Fruit fly (Drosophila melanogaster) whole organism, embryonic: ENCODE data around the gene CG32388.

Source experiments
- Abd-B ChIP-seq: fragments of 200-800 bp; sonication (Bioruptor generic); optimal IDR thresholded peaks from 2 replicates; lab custom pipeline; 2018; ENCODE audit warnings: missing biosample characterization, mild to moderate bottlenecking, missing genetic modification characterization, moderate library complexity
- Bgb ChIP-seq: fragments of 200-800 bp; sonication (Bioruptor generic); IDR thresholded peaks from 2 replicates; pipeline ENCODE4 v1.3.6; 2022; ENCODE audit warnings: missing biosample characterization, missing genetic modification characterization; ENCODE audit not compliant: partially characterized antibody
- CG10959 ChIP-seq: fragments of 200-800 bp; sonication (Bioruptor generic); IDR thresholded peaks from 2 replicates; pipeline ENCODE4 v1.3.6; 2022; ENCODE audit warnings: missing biosample characterization, missing genetic modification characterization
- CG1233 ChIP-seq: fragments of 200-800 bp; sonication (Bioruptor generic); optimal IDR thresholded peaks from 4 replicates; lab custom pipeline; 2018; ENCODE audit warnings: missing biosample characterization, mild to moderate bottlenecking, missing genetic modification characterization
- CG14667 ChIP-seq: fragments of 200-800 bp; sonication (Bioruptor generic); IDR thresholded peaks from 2 replicates; pipeline ENCODE4 v1.3.6; 2022; ENCODE audit warnings: missing biosample characterization, missing genetic modification characterization
- CG1647 ChIP-seq: fragments of 200-800 bp; sonication (Bioruptor generic); optimal IDR thresholded peaks from 3 replicates; lab custom pipeline; 2016; ENCODE audit warnings: missing biosample characterization, missing genetic modification characterization
- CG16779 ChIP-seq: fragments of 200-800 bp; sonication (Bioruptor generic); IDR thresholded peaks from 2 replicates; pipeline ENCODE4 v1.3.6; 2022; ENCODE audit warnings: missing biosample characterization, missing genetic modification characterization
- CG16813 ChIP-seq: fragments of 200-800 bp; sonication (Bioruptor generic); IDR thresholded peaks from 3 replicates; pipeline ENCODE4 v1.3.6; 2022; ENCODE audit warnings: missing biosample characterization, missing genetic modification characterization; ENCODE audit not compliant: partially characterized antibody
- CG16815 ChIP-seq: fragments of 200-800 bp; sonication (Bioruptor generic); optimal IDR thresholded peaks from 3 replicates; lab custom pipeline; 2017; ENCODE audit warnings: missing biosample characterization, mild to moderate bottlenecking, missing genetic modification characterization
- CG31388 ChIP-seq: fragments of 200-800 bp; sonication (Bioruptor generic); optimal IDR thresholded peaks from 2 replicates; lab custom pipeline; 2016; ENCODE audit warnings: missing biosample characterization, missing genetic modification characterization
- CG31441 ChIP-seq: fragments of 200-800 bp; sonication (Bioruptor generic); IDR thresholded peaks from 2 replicates; pipeline ENCODE4 v1.3.6; 2022; ENCODE audit warnings: missing biosample characterization, missing genetic modification characterization
- CG32532 ChIP-seq: fragments of 200-800 bp; sonication (Bioruptor generic); IDR thresholded peaks from 2 replicates; pipeline ENCODE4 v1.3.6; 2022; ENCODE audit warnings: missing biosample characterization, missing genetic modification characterization
- CG42726 ChIP-seq: fragments of 200-800 bp; sonication (Bioruptor generic); IDR thresholded peaks from 2 replicates; pipeline ENCODE4 v1.3.6; 2022; ENCODE audit warnings: missing biosample characterization, missing genetic modification characterization; ENCODE audit not compliant: partially characterized antibody
- CG43689 ChIP-seq: fragments of 200-800 bp; sonication (Bioruptor generic); IDR thresholded peaks from 2 replicates; pipeline ENCODE4 v1.3.6; 2022; ENCODE audit warnings: missing biosample characterization, missing genetic modification characterization
- CG7963 ChIP-seq: fragments of 200-800 bp; sonication (Bioruptor generic); IDR thresholded peaks from 3 replicates; pipeline ENCODE4 v1.3.6; 2022; ENCODE audit warnings: missing biosample characterization, missing genetic modification characterization; ENCODE audit not compliant: partially characterized antibody
- CG8478 ChIP-seq: fragments of >200 bp; optimal IDR thresholded peaks from 2 replicates; lab custom pipeline; 2018
- Dad ChIP-seq: fragments of 200-800 bp; sonication (Bioruptor generic); optimal IDR thresholded peaks from 3 replicates; lab custom pipeline; 2016; ENCODE audit warnings: missing biosample characterization, missing genetic modification characterization
- Dip2 ChIP-seq: fragments of 200-800 bp; sonication (Bioruptor generic); IDR thresholded peaks from 2 replicates; pipeline ENCODE4 v1.3.6; 2022; ENCODE audit warnings: missing biosample characterization, missing genetic modification characterization
- Ets65A ChIP-seq: fragments of 200-800 bp; sonication (Bioruptor generic); peaks from one replicate; lab custom pipeline; 2016; ENCODE audit warnings: missing biosample characterization, missing genetic modification characterization
- Hey ChIP-seq: fragments of 200-800 bp; sonication (Bioruptor generic); optimal IDR thresholded peaks from 3 replicates; lab custom pipeline; 2018; ENCODE audit warnings: missing biosample characterization, mild to moderate bottlenecking, missing genetic modification characterization
- Hmr ChIP-seq: fragments of 200-800 bp; sonication (Bioruptor generic); optimal IDR thresholded peaks from 3 replicates; lab custom pipeline; 2017; ENCODE audit warnings: mild to moderate bottlenecking, missing biosample characterization, missing genetic modification reagents, missing genetic modification characterization
- Hmx ChIP-seq: fragments of 200-800 bp; sonication (Bioruptor generic); optimal IDR thresholded peaks from 2 replicates; lab custom pipeline; 2016; ENCODE audit warnings: missing biosample characterization, missing genetic modification characterization
- Jarid2 ChIP-seq: fragments of 200-800 bp; sonication (Bioruptor generic); optimal IDR thresholded peaks from 3 replicates; lab custom pipeline; 2017; ENCODE audit warnings: mild to moderate bottlenecking, missing biosample characterization, missing genetic modification reagents, missing genetic modification characterization
- Kr ChIP-seq: fragments of 200-800 bp; sonication (Bioruptor generic); optimal IDR thresholded peaks from 2 replicates; lab custom pipeline; 2017; ENCODE audit warnings: missing biosample characterization, mild to moderate bottlenecking, missing genetic modification characterization
- Lpt ChIP-seq: fragments of >200 bp; optimal IDR thresholded peaks from 2 replicates; lab custom pipeline; 2018; ENCODE audit warnings: missing biosample characterization, missing genetic modification characterization
- Med ChIP-seq: fragments of 200-800 bp; sonication (Bioruptor generic); peaks from one replicate; lab custom pipeline; 2016; ENCODE audit warnings: missing biosample characterization, missing genetic modification characterization, mild to moderate bottlenecking, inconsistent platforms, moderate library complexity
- NfI ChIP-seq: fragments of 200-800 bp; sonication (Bioruptor generic); optimal IDR thresholded peaks from 3 replicates; lab custom pipeline; 2018; ENCODE audit warnings: missing biosample characterization, mild to moderate bottlenecking, missing genetic modification characterization, moderate library complexity
- Sry-δ ChIP-seq: fragments of 200-800 bp; sonication (Bioruptor generic); optimal IDR thresholded peaks from 2 replicates; lab custom pipeline; 2016; ENCODE audit warnings: missing biosample characterization, missing genetic modification characterization
- Vsx1 ChIP-seq: fragments of 200-800 bp; sonication (Bioruptor generic); optimal IDR thresholded peaks from 2 replicates; lab custom pipeline; 2017; ENCODE audit warnings: missing biosample characterization, mild to moderate bottlenecking, missing genetic modification characterization, missing genetic modification reagents
- amos ChIP-seq: fragments of 200-800 bp; sonication (Bioruptor generic); IDR thresholded peaks from 2 replicates; pipeline ENCODE4 v1.3.6; 2022; ENCODE audit warnings: missing biosample characterization, missing genetic modification characterization; ENCODE audit not compliant: partially characterized antibody
- bowl ChIP-seq: fragments of 200-800 bp; sonication (Bioruptor generic); IDR thresholded peaks from 2 replicates; pipeline ENCODE4 v1.3.6; 2022; ENCODE audit warnings: missing biosample characterization, missing genetic modification characterization
- btn ChIP-seq: fragments of 200-800 bp; sonication (Bioruptor generic); optimal IDR thresholded peaks from 2 replicates; lab custom pipeline; 2016; ENCODE audit warnings: missing biosample characterization, missing genetic modification characterization
- cg ChIP-seq: fragments of 200-800 bp; sonication (Bioruptor generic); optimal IDR thresholded peaks from 3 replicates; lab custom pipeline; 2019; ENCODE audit warnings: missing biosample characterization, mild to moderate bottlenecking, missing genetic modification characterization, moderate library complexity
- gcm2 ChIP-seq: fragments of 200-800 bp; sonication (Bioruptor generic); optimal IDR thresholded peaks from 2 replicates; lab custom pipeline; 2016; ENCODE audit warnings: missing biosample characterization, missing genetic modification characterization
- gsb-n ChIP-seq: fragments of 200-800 bp; sonication (Bioruptor generic); optimal IDR thresholded peaks from 3 replicates; lab custom pipeline; 2018; ENCODE audit warnings: missing biosample characterization, mild to moderate bottlenecking, missing genetic modification characterization
- hb ChIP-seq: fragments of 200-800 bp; sonication (Bioruptor generic); IDR thresholded peaks from 3 replicates; pipeline ENCODE4 v1.3.6; 2022; ENCODE audit warnings: missing biosample characterization, missing genetic modification characterization; ENCODE audit not compliant: partially characterized antibody
- lov ChIP-seq, 2 experiments: fragments of 200-800 bp in 1 of 2; fragments of >200 bp in 1 of 2; sonication (Bioruptor generic) in 1 of 2; IDR thresholded peaks in 1 of 2; optimal IDR thresholded peaks in 1 of 2; 2 replicates in 1 of 2; 3 replicates in 1 of 2; pipeline versions ENCODE4 v1.3.6 to Lab custom; 2017 to 2022; ENCODE audit warnings: missing biosample characterization in 1 of 2, missing genetic modification characterization in 1 of 2
- mld ChIP-seq: fragments of 200-800 bp; sonication (Bioruptor generic); IDR thresholded peaks from 3 replicates; pipeline ENCODE4 v1.3.6; 2022; ENCODE audit warnings: missing biosample characterization, missing genetic modification characterization; ENCODE audit not compliant: partially characterized antibody
- pfk ChIP-seq: fragments of 200-800 bp; sonication (Bioruptor generic); optimal IDR thresholded peaks from 2 replicates; lab custom pipeline; 2018; ENCODE audit warnings: missing biosample characterization, mild to moderate bottlenecking, missing genetic modification characterization, moderate library complexity
- prd ChIP-seq, 3 experiments: fragments of >200 bp in 2 of 3; fragments of 200-800 bp in 1 of 3; sonication (Bioruptor generic) in 1 of 3; optimal IDR thresholded peaks in 2 of 3; IDR thresholded peaks in 1 of 3; 2 replicates in 2 of 3; 3 replicates in 1 of 3; pipeline versions ENCODE4 v1.3.6 to Lab custom; 2017 to 2022; ENCODE audit warnings: missing biosample characterization in 1 of 3, missing genetic modification characterization in 1 of 3
- vvl ChIP-seq: fragments of 200-800 bp; sonication (Bioruptor generic); IDR thresholded peaks from 2 replicates; pipeline ENCODE4 v1.3.6; 2022; ENCODE audit warnings: missing biosample characterization, missing genetic modification characterization
- wdn ChIP-seq: fragments of 200-800 bp; sonication (Bioruptor generic); IDR thresholded peaks from 2 replicates; pipeline ENCODE4 v1.3.6; 2022; ENCODE audit warnings: missing biosample characterization, missing genetic modification characterization
- zfh1 ChIP-seq: fragments of 200-800 bp; sonication (Bioruptor generic); IDR thresholded peaks from 3 replicates; pipeline ENCODE4 v1.3.6; 2022; ENCODE audit warnings: missing biosample characterization, missing genetic modification characterization

Gene CG32388

dm6 chr3L:6955254-6956229 is 28.8 kb downstream of the CG32388 start, which contains the start of the genes CG10077 and CG9948 (continued):
- TF ChIP-seq CG14667 (GFP tag; lab: Robert Waterston, UW), result peak; percentile 88
- TF ChIP-seq hb (GFP tag; lab: Robert Waterston, UW), result peak; percentile 78; the same call in 2 of the 3 replicates
- no peak for TF ChIP-seq Hey (tag; lab: Kevin White, UChicago)
- peak; percentile 64 for TF ChIP-seq CG43689 (GFP tag; lab: Robert Waterston, UW)
- peak; percentile 96 for TF ChIP-seq vvl (GFP tag; lab: Robert Waterston, UW)
- no peak for TF ChIP-seq Lpt
- TF ChIP-seq Jarid2 (GFP tag; lab: Kevin White, UChicago), result peak; percentile 47
- TF ChIP-seq lov (optimal IDR thresholded peaks at IDR 0.05; lab: Kevin White, UChicago), result no peak
- peak; percentile 46; the same call in 1 of the 3 replicates for TF ChIP-seq lov (GFP tag; IDR thresholded peaks at IDR 0.05; lab: Robert Waterston, UW)
- peak; percentile 85 for TF ChIP-seq gsb-n (tag; lab: Kevin White, UChicago)

dm6 chr3L:6947188-6947971 is 37.0 kb downstream of the CG32388 start:
- TF ChIP-seq CG16813 (GFP tag; lab: Robert Waterston, UW) (0 out of 3 replicates have a peak, but pooled peaks have one; percentile 15), Sry-δ (GFP tag; lab: Kevin White, UChicago) (no peak), Vsx1 (GFP tag; lab: Kevin White, UChicago) (no peak), gcm2 (GFP tag; lab: Kevin White, UChicago) (no peak), Bgb (GFP tag; lab: Robert Waterston, UW) (no peak), CG1233 (GFP tag; lab: Kevin White, UChicago) (no peak), Dad (GFP tag; lab: Kevin White, UChicago) (no peak), Abd-B (no peak), prd (optimal IDR thresholded peaks at IDR 0.05; lab: Kevin White, UChicago) (no peak), prd (GFP tag; IDR thresholded peaks at IDR 0.05; lab: Robert Waterston, UW) (0 out of 3 replicates have a peak, but pooled peaks have one; percentile 8), NfI (no peak), Med (GFP tag; lab: Kevin White, UChicago) (peak; percentile 52), CG16779 (GFP tag; lab: Robert Waterston, UW) (0 out of 2 replicates have a peak, but pooled peaks have one; percentile 29), pfk (no peak), Hey (tag; lab: Kevin White, UChicago) (no peak), CG31388 (no peak), Hmx (GFP tag; lab: Kevin White, UChicago) (no peak), CG8478 (lab: Kevin White, UChicago) (peak; percentile 51), Ets65A (GFP tag; lab: Kevin White, UChicago) (peak; percentile 57), mld (GFP tag; lab: Robert Waterston, UW) (no peak), Dip2 (GFP tag; lab: Robert Waterston, UW) (no peak), CG31441 (GFP tag; lab: Robert Waterston, UW) (no peak)

- TF ChIP-seq CG1647 (GFP tag; lab: Kevin White, UChicago), result no peak
- peak; percentile 59 for TF ChIP-seq Med (GFP tag; lab: Kevin White, UChicago)
- no peak for TF ChIP-seq CG7963 (GFP tag; lab: Robert Waterston, UW)
- peak; percentile 36 for TF ChIP-seq Kr (GFP tag; lab: Kevin White, UChicago)
- no peak for TF ChIP-seq zfh1 (GFP tag; lab: Robert Waterston, UW)
- TF ChIP-seq amos (GFP tag; lab: Robert Waterston, UW), result no peak
- TF ChIP-seq CG42726, result no peak
- TF ChIP-seq wdn (GFP tag; lab: Robert Waterston, UW), result no peak
- peak; percentile 17 for TF ChIP-seq cg
- TF ChIP-seq Hmr, result no peak
- TF ChIP-seq CG10959 (GFP tag; lab: Robert Waterston, UW), result peak; percentile 20; the same call in 1 of the 2 replicates
- no peak for TF ChIP-seq bowl (GFP tag; lab: Robert Waterston, UW)
- TF ChIP-seq btn (GFP tag; lab: Kevin White, UChicago), result no peak
- no peak for TF ChIP-seq CG32532 (GFP tag; lab: Robert Waterston, UW)
- no peak for TF ChIP-seq CG16815
Observed at dm6 chr3L:6945357-6945756, 39.0 kb downstream of the CG32388 start.
